Fruit fly (Drosophila melanogaster) whole organism, embryonic: ENCODE data around the gene tra.

Experiments used
- Ada2b ChIP-seq: fragments of 200-800 bp; sonication (Bioruptor generic); IDR thresholded peaks from 2 replicates; pipeline ENCODE4 v1.3.6; 2022; ENCODE audit warnings: missing biosample characterization, missing genetic modification characterization
- Asciz ChIP-seq: fragments of 200-800 bp; sonication (Bioruptor generic); optimal IDR thresholded peaks from 2 replicates; lab custom pipeline; 2017; ENCODE audit warnings: missing biosample characterization, mild to moderate bottlenecking, missing genetic modification characterization, missing genetic modification reagents
- CG10462 ChIP-seq: fragments of 200-800 bp; sonication (Bioruptor generic); optimal IDR thresholded peaks from 2 replicates; lab custom pipeline; 2016; ENCODE audit warnings: missing biosample characterization, missing genetic modification characterization
- CG11247 ChIP-seq: fragments of 200-800 bp; sonication (Bioruptor generic); IDR thresholded peaks from 2 replicates; pipeline ENCODE4 v1.3.6; 2022; ENCODE audit warnings: missing biosample characterization, missing genetic modification characterization
- CG11504 ChIP-seq: fragments of 200-800 bp; sonication (Bioruptor generic); optimal IDR thresholded peaks from 3 replicates; lab custom pipeline; 2019; ENCODE audit warnings: missing biosample characterization, mild to moderate bottlenecking, missing genetic modification characterization, moderate library complexity
- CG11560 ChIP-seq: fragments of 200-800 bp; sonication (Bioruptor generic); IDR thresholded peaks from 3 replicates; pipeline ENCODE4 v1.3.6; 2022; ENCODE audit warnings: missing biosample characterization, missing genetic modification characterization
- CG12744 ChIP-seq: fragments of 200-800 bp; sonication (Bioruptor generic); optimal IDR thresholded peaks from 2 replicates; lab custom pipeline; 2016; ENCODE audit warnings: missing biosample characterization, missing genetic modification characterization
- CG13296 ChIP-seq: fragments of 200-800 bp; sonication (Bioruptor generic); optimal IDR thresholded peaks from 3 replicates; lab custom pipeline; 2018; ENCODE audit warnings: missing biosample characterization, mild to moderate bottlenecking, missing genetic modification characterization
- CG14014 ChIP-seq: fragments of 200-800 bp; sonication (Bioruptor generic); IDR thresholded peaks from 2 replicates; pipeline ENCODE4 v1.3.6; 2022; ENCODE audit warnings: missing biosample characterization, missing genetic modification characterization
- CG15514 ChIP-seq: fragments of 200-800 bp; sonication (Bioruptor generic); optimal IDR thresholded peaks from 3 replicates; lab custom pipeline; 2017; ENCODE audit warnings: missing biosample characterization, missing genetic modification characterization, mild to moderate bottlenecking, moderate library complexity, missing genetic modification reagents
- CG1603 ChIP-seq: fragments of 200-800 bp; sonication (Bioruptor generic); optimal IDR thresholded peaks from 2 replicates; lab custom pipeline; 2019; ENCODE audit warnings: missing biosample characterization, mild to moderate bottlenecking, missing genetic modification characterization, moderate library complexity
- CG17359 ChIP-seq: fragments of 200-800 bp; sonication (Bioruptor generic); optimal IDR thresholded peaks from 3 replicates; lab custom pipeline; 2018; ENCODE audit warnings: missing biosample characterization, mild to moderate bottlenecking, missing genetic modification characterization, moderate library complexity
- CG1792 ChIP-seq: fragments of 200-800 bp; sonication (Bioruptor generic); optimal IDR thresholded peaks from 2 replicates; lab custom pipeline; 2016; ENCODE audit warnings: missing biosample characterization, missing genetic modification characterization
- CG18764 ChIP-seq: fragments of 200-800 bp; sonication (Bioruptor generic); optimal IDR thresholded peaks from 3 replicates; lab custom pipeline; 2016; ENCODE audit warnings: missing biosample characterization, missing genetic modification characterization
- CG30403 ChIP-seq: fragments of 200-800 bp; sonication (Bioruptor generic); optimal IDR thresholded peaks from 3 replicates; lab custom pipeline; 2016; ENCODE audit warnings: missing biosample characterization, missing genetic modification characterization
- CG3847 ChIP-seq: fragments of 200-800 bp; sonication (Bioruptor generic); IDR thresholded peaks from 2 replicates; pipeline ENCODE4 v1.3.6; 2022; ENCODE audit warnings: missing biosample characterization, missing genetic modification characterization
- CG4282 ChIP-seq: fragments of 200-800 bp; sonication (Bioruptor generic); optimal IDR thresholded peaks from 2 replicates; lab custom pipeline; 2016; ENCODE audit warnings: missing biosample characterization, missing genetic modification characterization
- CG4328 ChIP-seq: fragments of 200-800 bp; sonication (Bioruptor generic); optimal IDR thresholded peaks from 3 replicates; lab custom pipeline; 2017; ENCODE audit warnings: missing biosample characterization, missing genetic modification reagents, missing genetic modification characterization
- CG4854 ChIP-seq: fragments of 200-800 bp; sonication (Bioruptor generic); optimal IDR thresholded peaks from 2 replicates; lab custom pipeline; 2016; ENCODE audit warnings: missing biosample characterization, missing genetic modification characterization, inconsistent platforms
- CG6689 ChIP-seq: fragments of 200-800 bp; sonication (Bioruptor generic); IDR thresholded peaks from 2 replicates; pipeline ENCODE4 v1.3.6; 2022; ENCODE audit warnings: missing biosample characterization, missing genetic modification characterization
- CG6765 ChIP-seq: fragments of 200-800 bp; sonication (Bioruptor generic); optimal IDR thresholded peaks from 3 replicates; lab custom pipeline; 2017; ENCODE audit warnings: missing biosample characterization, mild to moderate bottlenecking, missing genetic modification characterization
- CG6791 ChIP-seq: fragments of 200-800 bp; sonication (Bioruptor generic); IDR thresholded peaks from 3 replicates; pipeline ENCODE4 v1.3.6; 2022; ENCODE audit warnings: missing biosample characterization, missing genetic modification characterization; ENCODE audit not compliant: partially characterized antibody
- CG6813 ChIP-seq: fragments of 200-800 bp; sonication (Bioruptor generic); optimal IDR thresholded peaks from 2 replicates; lab custom pipeline; 2017; ENCODE audit warnings: missing biosample characterization, missing genetic modification characterization, mild to moderate bottlenecking, moderate library complexity, missing genetic modification reagents
- CG7271 ChIP-seq: fragments of 200-800 bp; sonication (Bioruptor generic); optimal IDR thresholded peaks from 2 replicates; lab custom pipeline; 2018; ENCODE audit warnings: missing biosample characterization, mild to moderate bottlenecking, missing genetic modification characterization, moderate library complexity
- CG7786 ChIP-seq: fragments of 200-800 bp; sonication (Bioruptor generic); optimal IDR thresholded peaks from 2 replicates; lab custom pipeline; 2016; ENCODE audit warnings: missing biosample characterization, missing genetic modification characterization
- CG8281 ChIP-seq: fragments of 200-800 bp; sonication (Bioruptor generic); optimal IDR thresholded peaks from 2 replicates; lab custom pipeline; 2018; ENCODE audit warnings: missing biosample characterization, mild to moderate bottlenecking, missing genetic modification characterization, moderate library complexity
- CG8944 ChIP-seq: fragments of 200-800 bp; sonication (Bioruptor generic); optimal IDR thresholded peaks from 3 replicates; lab custom pipeline; 2016; ENCODE audit warnings: missing biosample characterization, missing genetic modification characterization
- Dip3 ChIP-seq: fragments of 200-800 bp; sonication (Bioruptor generic); optimal IDR thresholded peaks from 3 replicates; lab custom pipeline; 2016; ENCODE audit warnings: missing biosample characterization, missing genetic modification characterization
- Doc3 ChIP-seq: fragments of 200-800 bp; sonication (Bioruptor generic); IDR thresholded peaks from 3 replicates; pipeline ENCODE4 v1.3.6; 2022; ENCODE audit warnings: missing biosample characterization, missing genetic modification characterization; ENCODE audit not compliant: partially characterized antibody
- H2.0 ChIP-seq: fragments of 200-800 bp; sonication (Bioruptor generic); IDR thresholded peaks from 2 replicates; pipeline ENCODE4 v1.3.6; 2022; ENCODE audit warnings: missing biosample characterization, missing genetic modification characterization
- HLH54F ChIP-seq: fragments of 200-800 bp; sonication (Bioruptor generic); optimal IDR thresholded peaks from 3 replicates; lab custom pipeline; 2016; ENCODE audit warnings: missing biosample characterization, missing genetic modification characterization
- Hr51 ChIP-seq, 2 experiments: fragments of 200-800 bp; sonication (Bioruptor generic); optimal IDR thresholded peaks; 2 replicates in 1 of 2; 3 replicates in 1 of 2; lab custom pipeline; 2016 to 2018; ENCODE audit warnings: missing biosample characterization in 2 of 2, missing genetic modification characterization in 2 of 2, mild to moderate bottlenecking in 1 of 2, moderate library complexity in 1 of 2
- MESR4 ChIP-seq: fragments of 200-800 bp; sonication (Bioruptor generic); optimal IDR thresholded peaks from 2 replicates; lab custom pipeline; 2018; ENCODE audit warnings: missing biosample characterization, mild to moderate bottlenecking, missing genetic modification characterization, moderate library complexity
- Mes4 ChIP-seq: fragments of 200-800 bp; sonication (Bioruptor generic); optimal IDR thresholded peaks from 2 replicates; lab custom pipeline; 2016; ENCODE audit warnings: missing biosample characterization, missing genetic modification characterization
- NfI ChIP-seq: fragments of 200-800 bp; sonication (Bioruptor generic); optimal IDR thresholded peaks from 3 replicates; lab custom pipeline; 2018; ENCODE audit warnings: missing biosample characterization, mild to moderate bottlenecking, missing genetic modification characterization, moderate library complexity
- Scr ChIP-seq: fragments of 200-800 bp; sonication (Bioruptor generic); IDR thresholded peaks from 2 replicates; pipeline ENCODE4 v1.3.6; 2022; ENCODE audit warnings: missing biosample characterization, missing genetic modification characterization; ENCODE audit not compliant: partially characterized antibody
- amos ChIP-seq: fragments of 200-800 bp; sonication (Bioruptor generic); IDR thresholded peaks from 2 replicates; pipeline ENCODE4 v1.3.6; 2022; ENCODE audit warnings: missing biosample characterization, missing genetic modification characterization; ENCODE audit not compliant: partially characterized antibody
- corto ChIP-seq: fragments of 200-800 bp; sonication (Bioruptor generic); optimal IDR thresholded peaks from 2 replicates; lab custom pipeline; 2016; ENCODE audit warnings: missing biosample characterization, mild to moderate bottlenecking, missing genetic modification characterization, moderate library complexity
- da ChIP-seq: fragments of 200-800 bp; sonication (Bioruptor generic); optimal IDR thresholded peaks from 2 replicates; lab custom pipeline; 2016; ENCODE audit warnings: missing biosample characterization, missing genetic modification characterization
- dm ChIP-seq: fragments of 200-800 bp; sonication (Bioruptor generic); optimal IDR thresholded peaks from 3 replicates; lab custom pipeline; 2016; ENCODE audit warnings: missing biosample characterization, missing genetic modification characterization
- esg ChIP-seq: fragments of 200-800 bp; sonication (Bioruptor generic); conservative IDR thresholded peaks from 2 replicates; pipeline ENCODE4 v1.3.6; 2022; ENCODE audit warnings: missing biosample characterization, missing genetic modification characterization
- eyg ChIP-seq: fragments of 200-800 bp; sonication (Bioruptor generic); optimal IDR thresholded peaks from 3 replicates; lab custom pipeline; 2016; ENCODE audit warnings: missing biosample characterization, missing genetic modification characterization
- hth ChIP-seq: fragments of >200 bp; optimal IDR thresholded peaks from 2 replicates; lab custom pipeline; 2017; ENCODE audit warnings: inconsistent platforms
- klu ChIP-seq: fragments of 200-800 bp; sonication (Bioruptor generic); IDR thresholded peaks from 2 replicates; pipeline ENCODE4 v1.3.6; 2022; ENCODE audit warnings: missing biosample characterization, missing genetic modification characterization
- nerfin-1 ChIP-seq: fragments of 200-800 bp; sonication (Bioruptor generic); optimal IDR thresholded peaks from 3 replicates; lab custom pipeline; 2019; ENCODE audit warnings: missing biosample characterization, mild to moderate bottlenecking, missing genetic modification characterization, moderate library complexity
- otp ChIP-seq: fragments of 200-800 bp; sonication (Bioruptor generic); IDR thresholded peaks from 3 replicates; pipeline ENCODE4, ENCODE4 v1.3.6; 2022; ENCODE audit warnings: missing biosample characterization, missing genetic modification characterization
- scrt ChIP-seq: fragments of 200-800 bp; sonication (Bioruptor generic); optimal IDR thresholded peaks from 2 replicates; lab custom pipeline; 2018; ENCODE audit warnings: missing biosample characterization, mild to moderate bottlenecking, missing genetic modification characterization, moderate library complexity
- sim ChIP-seq: fragments of 200-800 bp; sonication (Bioruptor generic); IDR thresholded peaks from 2 replicates; pipeline ENCODE4 v1.3.6; 2022; ENCODE audit warnings: missing biosample characterization, missing genetic modification characterization
- so ChIP-seq: fragments of 200-800 bp; sonication (Bioruptor generic); IDR thresholded peaks from 3 replicates; pipeline ENCODE4 v1.3.6; 2022; ENCODE audit warnings: missing biosample characterization, missing genetic modification characterization
- stc ChIP-seq: fragments of 200-800 bp; sonication (Bioruptor generic); IDR thresholded peaks from 2 replicates; pipeline ENCODE4 v1.3.6; 2022; ENCODE audit warnings: missing biosample characterization, missing genetic modification characterization
- trem ChIP-seq: fragments of 200-800 bp; optimal IDR thresholded peaks from 3 replicates; lab custom pipeline; 2019; ENCODE audit warnings: missing biosample characterization, mild to moderate bottlenecking, missing genetic modification characterization, moderate library complexity

Gene tra

dm6 chr3L:16581201-16581705 is 9.6 kb downstream of the tra start, which contains the start of gene Smn (continued):
- TF ChIP-seq CG6813 (GFP tag; lab: Kevin White, UChicago) (no peak), CG6765 (GFP tag; lab: Kevin White, UChicago) (no peak), Ada2b (GFP tag; lab: Robert Waterston, UW) (peak; percentile 15; the same call in 1 of the 2 replicates), CG1603 (tag; lab: Kevin White, UChicago) (peak; percentile 18), corto (GFP tag; lab: Kevin White, UChicago) (no peak), so (GFP tag; lab: Robert Waterston, UW) (no peak; the same call in 2 of the 3 replicates), CG8944 (GFP tag; lab: Kevin White, UChicago) (peak; percentile 22), esg (GFP tag; lab: Robert Waterston, UW) (no peak), dm (GFP tag; lab: Kevin White, UChicago) (peak; percentile 2), CG7786 (GFP tag; lab: Kevin White, UChicago) (peak; percentile 59), HLH54F (GFP tag; lab: Kevin White, UChicago) (peak; percentile 60), amos (peak; percentile 86), H2.0 (no peak), eyg (GFP tag; lab: Kevin White, UChicago) (no peak), sim (GFP tag; lab: Robert Waterston, UW) (no peak), CG4854 (GFP tag; lab: Kevin White, UChicago) (no peak), trem (peak; percentile 52), CG8281 (tag; lab: Kevin White, UChicago) (peak; percentile 32), nerfin-1 (tag; lab: Kevin White, UChicago) (peak; percentile 42), stc (GFP tag; lab: Robert Waterston, UW) (no peak), CG1792 (peak; percentile 3), CG15514 (GFP tag; lab: Kevin White, UChicago) (peak; percentile 57), CG3847 (GFP tag; lab: Robert Waterston, UW) (peak; percentile 55), Scr (peak; percentile 91), hth (no peak), CG12744 (GFP tag; lab: Kevin White, UChicago) (no peak), CG7271 (tag; lab: Kevin White, UChicago) (no peak), scrt (no peak), MESR4 (GFP tag; lab: Kevin White, UChicago) (no peak), CG14014 (GFP tag; lab: Robert Waterston, UW) (no peak), Dip3 (GFP tag; lab: Kevin White, UChicago) (peak; percentile 55), Hr51 (GFP tag; optimal IDR thresholded peaks at IDR 0.05; lab: Kevin White, UChicago) (peak; percentile 18 to 52), otp (GFP tag; lab: Robert Waterston, UW) (no peak), CG18764 (GFP tag; lab: Kevin White, UChicago) (peak; percentile 10), CG11247 (GFP tag; lab: Robert Waterston, UW) (no peak), Asciz (GFP tag; lab: Kevin White, UChicago) (no peak), CG6791 (GFP tag; lab: Robert Waterston, UW) (peak; percentile 89), CG6689 (peak; percentile 34; the same call in 1 of the 2 replicates), CG4282 (GFP tag; lab: Kevin White, UChicago) (no peak), Doc3 (GFP tag; lab: Robert Waterston, UW) (peak; percentile 81), CG10462 (GFP tag; lab: Kevin White, UChicago) (no peak), Mes4 (GFP tag; lab: Kevin White, UChicago) (no peak), CG17359 (tag; lab: Kevin White, UChicago) (peak; percentile 19), NfI (no peak), da (GFP tag; lab: Kevin White, UChicago) (no peak), CG4328 (GFP tag; lab: Kevin White, UChicago) (peak; percentile 27), CG13296 (GFP tag; lab: Kevin White, UChicago) (peak; percentile 27), klu (GFP tag; lab: Robert Waterston, UW) (no peak), CG30403 (GFP tag; lab: Kevin White, UChicago) (peak; percentile 72), CG11504 (no peak), CG11560 (no peak)
